Fruit fly (Drosophila melanogaster) whole organism, pupa: ENCODE results near the gene CG43731.

Experiments used
- CG10348 ChIP-seq: fragments of 200-800 bp; sonication (Bioruptor generic); IDR thresholded peaks from 2 replicates; pipeline ENCODE4 v1.3.6; 2022; ENCODE audit warnings: missing biosample characterization, missing genetic modification characterization
- CG15710 ChIP-seq: fragments of 200-800 bp; sonication (Bioruptor generic); optimal IDR thresholded peaks from 2 replicates; lab custom pipeline; 2018; ENCODE audit warnings: missing biosample characterization, mild to moderate bottlenecking, missing genetic modification characterization, moderate library complexity
- CG32121 ChIP-seq: fragments of 200-800 bp; sonication (Bioruptor generic); IDR thresholded peaks from 2 replicates; pipeline ENCODE4 v1.3.6; 2022; ENCODE audit warnings: missing biosample characterization, missing genetic modification characterization
- CG34367 ChIP-seq: fragments of 200-800 bp; sonication (Bioruptor generic); optimal IDR thresholded peaks from 2 replicates; lab custom pipeline; 2018; ENCODE audit warnings: missing biosample characterization, mild to moderate bottlenecking, missing genetic modification characterization
- CG4496 ChIP-seq: fragments of 200-800 bp; sonication (Bioruptor generic); IDR thresholded peaks from 3 replicates; pipeline ENCODE4 v1.3.6; 2022; ENCODE audit warnings: missing biosample characterization, missing genetic modification characterization
- CG8301 ChIP-seq: fragments of 200-800 bp; sonication (Bioruptor generic); optimal IDR thresholded peaks from 2 replicates; lab custom pipeline; 2018; ENCODE audit warnings: missing biosample characterization, mild to moderate bottlenecking, missing genetic modification characterization
- CG9948 ChIP-seq: fragments of 200-800 bp; sonication (Bioruptor generic); optimal IDR thresholded peaks from 2 replicates; lab custom pipeline; 2018; ENCODE audit warnings: missing biosample characterization, mild to moderate bottlenecking, missing genetic modification characterization, moderate library complexity
- D1 ChIP-seq: fragments of 200-800 bp; sonication (Bioruptor generic); optimal IDR thresholded peaks from 2 replicates; lab custom pipeline; 2018; ENCODE audit warnings: missing biosample characterization, mild to moderate bottlenecking, missing genetic modification characterization, moderate library complexity
- EcR ChIP-seq: fragments of 200-800 bp; sonication (Bioruptor generic); optimal IDR thresholded peaks from 3 replicates; lab custom pipeline; 2019; ENCODE audit warnings: missing biosample characterization, missing genetic modification characterization, mild to moderate bottlenecking, moderate library complexity, missing genetic modification reagents
- fd96Ca ChIP-seq: fragments of 200-800 bp; sonication (Bioruptor generic); IDR thresholded peaks from 3 replicates; pipeline ENCODE4 v1.3.6; 2022; ENCODE audit warnings: missing biosample characterization, missing genetic modification characterization
- rn ChIP-seq: fragments of 200-800 bp; sonication (Bioruptor generic); IDR thresholded peaks from 2 replicates; pipeline ENCODE4 v1.3.6; 2022; ENCODE audit warnings: missing biosample characterization, missing genetic modification characterization

- TF ChIP-seq CG15710 (tag; lab: Kevin White, UChicago) (no peak), D1 (tag; lab: Kevin White, UChicago) (no peak), CG8301 (tag; lab: Kevin White, UChicago) (no peak), rn (GFP tag; lab: Robert Waterston, UW) (no peak), CG4496 (GFP tag; lab: Robert Waterston, UW) (no peak), CG9948 (tag; lab: Kevin White, UChicago) (no peak), fd96Ca (GFP tag; lab: Robert Waterston, UW) (no peak), CG10348 (GFP tag; lab: Robert Waterston, UW) (no peak), CG34367 (tag; lab: Kevin White, UChicago) (no peak), EcR (GFP tag; lab: Kevin White, UChicago) (no peak), CG32121 (no peak)
Measured at dm6 chr2L:19068393-19068792, 33.5 kb upstream of the CG43731 start.
